Worm (Caenorhabditis elegans): ENCODE measurements around the gene del-5.

Gene del-5

DNA sequence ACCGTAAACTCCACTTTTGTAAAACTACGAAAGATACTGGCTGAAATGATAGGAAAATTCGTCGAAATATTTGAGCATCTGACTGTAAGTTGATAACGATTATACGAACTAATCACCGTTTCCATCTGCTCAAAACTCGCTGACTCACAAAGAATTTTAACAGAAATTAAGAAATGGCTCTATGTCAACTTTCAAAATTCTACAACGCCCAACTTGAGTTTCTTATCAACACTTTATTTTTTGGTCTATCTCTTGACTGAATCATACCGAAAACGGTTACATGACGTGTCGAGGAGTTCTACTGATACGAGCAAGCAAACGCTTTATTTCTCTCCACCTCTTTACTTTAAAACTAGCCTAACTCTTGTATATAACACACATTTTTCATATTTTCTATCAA lies 39.2 kb upstream of the del-5 start, which contains the start of gene clc-1:
TSS of gene clc-1 (plus strand) at position 264 of the 400 bp plus-strand sequence.
- no peak for TF ChIP-seq nfya-2 (GFP tag; IDR thresholded peaks at IDR 0.05)
- no peak for TF ChIP-seq sdz-38 (tag; optimal IDR thresholded peaks at IDR 0.05)
- peak; percentile 22 for TF ChIP-seq ets-4 (GFP tag; optimal IDR thresholded peaks at IDR 0.05)
- no peak for TF ChIP-seq mes-4 (tag; optimal IDR thresholded peaks at IDR 0.05)
- TF ChIP-seq let-607 (tag; optimal IDR thresholded peaks at IDR 0.05) = peak in 1 of 2 experiments; percentile 51
- peak; percentile 54; the same call in 1 of the 2 replicates for TF ChIP-seq dox-1 (GFP tag; IDR thresholded peaks at IDR 0.05)
- no peak for TF ChIP-seq attf-5 (GFP tag; optimal IDR thresholded peaks at IDR 0.05)
- no peak for TF ChIP-seq dpff-1 (tag; optimal IDR thresholded peaks at IDR 0.05)
- no peak for TF ChIP-seq tbp1 (GFP tag; optimal IDR thresholded peaks at IDR 0.05)
- peak; percentile 72 for TF ChIP-seq atf-7 (tag; optimal IDR thresholded peaks at IDR 0.05)
- no peak for TF ChIP-seq somi-1 (GFP tag; optimal IDR thresholded peaks at IDR 0.05)
- TF ChIP-seq aptf-3 (GFP tag; IDR thresholded peaks at IDR 0.05) = no peak
- peak; percentile 96 for TF ChIP-seq nhr-80 (tag; optimal IDR thresholded peaks at IDR 0.05)
- TF ChIP-seq pha-4 (tag; optimal IDR thresholded peaks at IDR 0.05) = peak; percentile 64

DNA sequence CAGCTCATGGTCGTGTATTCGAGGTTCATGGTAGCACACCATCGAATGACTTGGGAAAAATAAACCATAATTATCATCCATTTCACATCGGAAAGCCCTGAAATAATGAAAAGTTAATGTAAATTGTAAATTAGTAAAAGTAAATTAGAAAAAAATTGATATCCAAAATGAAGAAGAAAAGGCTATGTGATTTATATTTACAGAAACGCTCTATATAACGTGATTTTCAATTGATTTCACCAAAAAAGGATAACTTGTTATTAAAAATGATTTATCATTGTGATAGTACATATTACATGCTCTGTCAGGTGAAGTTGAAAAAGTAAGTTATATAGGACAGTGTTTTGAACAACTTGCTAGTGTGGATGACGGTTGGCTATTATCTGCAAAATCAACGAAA lies 34.8 kb upstream of the del-5 start, which contains the start of gene C09F12.3:
TSS of gene C09F12.3 (minus strand) at position 101 of the 400 bp plus-strand sequence.
- TF ChIP-seq K12H6.12 (tag; optimal IDR thresholded peaks at IDR 0.05) (no peak), ccch-3 (GFP tag; optimal IDR thresholded peaks at IDR 0.05) (no peak), ztf-6 (GFP tag; IDR thresholded peaks at IDR 0.05) (no peak), cebp-2 (GFP tag; IDR thresholded peaks at IDR 0.05) (no peak), nhr-120 (GFP tag; IDR thresholded peaks at IDR 0.05) (no peak)

DNA sequence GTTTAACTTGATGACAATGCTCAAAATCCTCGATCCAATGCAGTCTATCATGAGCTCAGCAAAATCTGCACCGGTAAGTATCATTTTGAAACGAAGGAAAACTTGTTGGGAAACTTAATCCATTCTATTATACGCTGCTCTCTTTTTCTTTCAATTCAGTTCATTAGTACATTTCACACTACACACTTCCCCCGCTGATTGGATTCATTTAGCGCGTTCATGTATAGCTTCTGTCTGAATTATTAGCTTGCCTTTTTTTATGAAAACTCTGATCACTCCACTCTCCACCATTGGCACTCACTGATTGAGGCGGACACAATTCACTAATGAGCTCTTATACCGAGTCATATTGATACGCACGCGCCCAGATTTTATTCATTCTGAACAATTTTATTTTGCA lies 30.2 kb upstream of the del-5 start:
- TF ChIP-seq egl-44 (GFP tag; IDR thresholded peaks at IDR 0.05) = no peak
- TF ChIP-seq snpc-4 (GFP tag; optimal IDR thresholded peaks at IDR 0.05) = no peak
- no peak for TF ChIP-seq snpc-4 (tag; optimal IDR thresholded peaks at IDR 0.05)
- no peak for TF ChIP-seq madf-8 (GFP tag; conservative IDR thresholded peaks at IDR 0.05)
- no peak for TF ChIP-seq D2030.7 (GFP tag; IDR thresholded peaks at IDR 0.05)
- TF ChIP-seq rcor-1 (GFP tag; IDR thresholded peaks at IDR 0.05) = no peak
- no peak for TF ChIP-seq hlh-12 (tag; optimal IDR thresholded peaks at IDR 0.05)
- no peak for TF ChIP-seq ztf-28 (GFP tag; IDR thresholded peaks at IDR 0.05)
- no peak for TF ChIP-seq cebp-2 (GFP tag; IDR thresholded peaks at IDR 0.05)
- no peak for TF ChIP-seq nhr-80 (tag; optimal IDR thresholded peaks at IDR 0.05)
- TF ChIP-seq chd-7 (tag; optimal IDR thresholded peaks at IDR 0.05) = no peak
- no peak for TF ChIP-seq snpc-1.3 (tag; optimal IDR thresholded peaks at IDR 0.05; ENCODE audit: insufficient read depth)
- no peak for TF ChIP-seq madf-10 (tag; optimal IDR thresholded peaks at IDR 0.05)

DNA sequence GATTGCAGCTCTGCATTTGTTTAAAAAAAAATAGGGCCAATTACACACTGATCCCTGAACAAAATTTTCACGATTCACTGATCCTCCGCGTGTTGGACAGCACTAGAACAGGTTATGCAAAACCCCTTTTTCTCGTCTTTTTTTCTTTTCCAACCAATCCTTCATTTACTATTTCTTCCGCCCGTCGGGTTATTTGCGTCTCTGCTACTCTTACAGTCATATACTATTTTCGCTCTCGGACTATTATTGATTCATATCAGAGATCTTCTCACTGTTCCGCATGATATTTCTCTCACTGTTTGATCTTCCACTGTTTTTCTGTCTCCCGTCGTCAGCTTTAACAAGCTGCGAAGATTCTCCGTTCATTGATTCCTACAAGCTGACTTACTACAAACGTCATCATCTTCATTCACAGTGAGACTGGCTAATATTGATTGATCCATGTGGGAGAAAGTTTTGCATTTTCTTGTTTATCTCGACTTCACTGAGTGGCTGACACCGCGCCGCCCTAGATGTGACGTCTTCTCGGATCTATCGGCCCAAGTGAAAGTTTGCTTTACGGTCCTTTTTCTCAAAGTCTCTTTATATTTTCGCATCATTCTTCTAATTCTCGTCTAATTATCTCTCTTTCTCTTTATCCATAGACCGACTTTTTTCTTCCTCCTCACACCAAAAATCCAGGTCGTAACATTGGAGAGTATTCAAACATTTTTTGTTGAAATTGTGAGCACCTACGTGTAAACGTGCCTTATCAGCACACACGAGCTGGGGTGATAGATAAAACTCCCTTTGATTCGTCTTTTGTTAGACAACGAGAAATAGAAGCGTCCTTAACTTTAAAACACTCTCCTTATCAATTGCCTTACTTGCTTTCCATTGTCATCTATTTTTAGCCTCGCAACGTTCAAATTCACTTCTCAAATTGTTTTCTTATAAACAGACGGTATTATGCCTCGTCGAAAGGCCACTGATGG lies 28.4 kb upstream of the del-5 start:
- no peak for TF ChIP-seq tbx-9 (tag; optimal IDR thresholded peaks at IDR 0.05; ENCODE audit: borderline replicate concordance)
- TF ChIP-seq F52B5.7 (tag; optimal IDR thresholded peaks at IDR 0.05) = no peak
- no peak for TF ChIP-seq D2030.7 (GFP tag; IDR thresholded peaks at IDR 0.05)
- peak; percentile 20; the same call in 1 of the 2 replicates for TF ChIP-seq hmg-1.2 (GFP tag; IDR thresholded peaks at IDR 0.05)
- TF ChIP-seq nhr-80 (tag; optimal IDR thresholded peaks at IDR 0.05) = peak; percentile 53
- no peak for TF ChIP-seq Y53F4B.3 (GFP tag; IDR thresholded peaks at IDR 0.05)

Measured in whole organism, young adult.